Fruit fly (Drosophila melanogaster) whole organism, embryonic: ENCODE measurements around the gene CG7296.

Experiments
- Adf1 ChIP-seq: fragments of 200-800 bp; sonication (Bioruptor generic); IDR thresholded peaks from 2 replicates; pipeline ENCODE4 v1.3.6; 2022; ENCODE audit warnings: missing biosample characterization, missing genetic modification characterization
- Atf3 ChIP-seq: fragments of 200-800 bp; sonication (Bioruptor generic); optimal IDR thresholded peaks from 3 replicates; lab custom pipeline; 2016; ENCODE audit warnings: missing biosample characterization, missing genetic modification characterization
- CG11093 ChIP-seq: fragments of 200-800 bp; sonication (Bioruptor generic); IDR thresholded peaks from 3 replicates; pipeline ENCODE4 v1.3.6; 2022; ENCODE audit warnings: missing biosample characterization, missing genetic modification characterization
- CG11456 ChIP-seq: fragments of 200-800 bp; sonication (Bioruptor generic); IDR thresholded peaks from 3 replicates; pipeline ENCODE4 v1.3.6; 2022; ENCODE audit warnings: missing biosample characterization, missing genetic modification characterization
- CG11723 ChIP-seq: fragments of 200-800 bp; sonication (Bioruptor generic); optimal IDR thresholded peaks from 2 replicates; lab custom pipeline; 2017; ENCODE audit warnings: missing biosample characterization, mild to moderate bottlenecking, missing genetic modification characterization
- CG12155 ChIP-seq: fragments of 200-800 bp; sonication (Bioruptor generic); optimal IDR thresholded peaks from 3 replicates; lab custom pipeline; 2016; ENCODE audit warnings: missing biosample characterization, missing genetic modification characterization
- CG12219 ChIP-seq: fragments of 200-800 bp; sonication (Bioruptor generic); optimal IDR thresholded peaks from 3 replicates; lab custom pipeline; 2018; ENCODE audit warnings: missing biosample characterization, mild to moderate bottlenecking, missing genetic modification characterization
- CG14441 ChIP-seq: fragments of 200-800 bp; sonication (Bioruptor generic); IDR thresholded peaks from 2 replicates; pipeline ENCODE4 v1.3.6; 2022; ENCODE audit warnings: missing biosample characterization, missing genetic modification characterization
- CG14667 ChIP-seq: fragments of 200-800 bp; sonication (Bioruptor generic); IDR thresholded peaks from 2 replicates; pipeline ENCODE4 v1.3.6; 2022; ENCODE audit warnings: missing biosample characterization, missing genetic modification characterization
- CG14710 ChIP-seq: fragments of 200-800 bp; sonication (Bioruptor generic); optimal IDR thresholded peaks from 3 replicates; lab custom pipeline; 2019; ENCODE audit warnings: missing biosample characterization, mild to moderate bottlenecking, missing genetic modification characterization, moderate library complexity
- CG17186 ChIP-seq: fragments of 200-800 bp; sonication (Bioruptor generic); optimal IDR thresholded peaks from 3 replicates; lab custom pipeline; 2017; ENCODE audit warnings: missing biosample characterization, missing genetic modification reagents, missing genetic modification characterization
- CG17328 ChIP-seq: fragments of 200-800 bp; sonication (Bioruptor generic); IDR thresholded peaks from 2 replicates; pipeline ENCODE4 v1.3.6; 2022; ENCODE audit warnings: missing biosample characterization, missing genetic modification characterization
- CG17361 ChIP-seq: fragments of 200-800 bp; sonication (Bioruptor generic); IDR thresholded peaks from 3 replicates; pipeline ENCODE4 v1.3.6; 2022; ENCODE audit warnings: missing biosample characterization, missing genetic modification characterization
- CG2875 ChIP-seq: fragments of 200-800 bp; sonication (Bioruptor generic); optimal IDR thresholded peaks from 2 replicates; lab custom pipeline; 2017; ENCODE audit warnings: missing biosample characterization, mild to moderate bottlenecking, missing genetic modification characterization, missing genetic modification reagents
- CG30403 ChIP-seq: fragments of 200-800 bp; sonication (Bioruptor generic); optimal IDR thresholded peaks from 3 replicates; lab custom pipeline; 2016; ENCODE audit warnings: missing biosample characterization, missing genetic modification characterization
- CG30431 ChIP-seq: fragments of 200-800 bp; sonication (Bioruptor generic); optimal IDR thresholded peaks from 2 replicates; lab custom pipeline; 2017; ENCODE audit warnings: missing biosample characterization, missing genetic modification characterization
- CG31388 ChIP-seq: fragments of 200-800 bp; sonication (Bioruptor generic); optimal IDR thresholded peaks from 2 replicates; lab custom pipeline; 2016; ENCODE audit warnings: missing biosample characterization, missing genetic modification characterization
- CG32532 ChIP-seq: fragments of 200-800 bp; sonication (Bioruptor generic); IDR thresholded peaks from 2 replicates; pipeline ENCODE4 v1.3.6; 2022; ENCODE audit warnings: missing biosample characterization, missing genetic modification characterization
- CG4360 ChIP-seq: fragments of 200-800 bp; sonication (Bioruptor generic); IDR thresholded peaks from 2 replicates; pipeline ENCODE4 v1.3.6; 2022; ENCODE audit warnings: missing biosample characterization, missing genetic modification characterization
- CG5953 ChIP-seq: fragments of 200-800 bp; sonication (Bioruptor generic); IDR thresholded peaks from 2 replicates; pipeline ENCODE4 v1.3.6; 2022; ENCODE audit warnings: missing biosample characterization, missing genetic modification characterization
- CG7928 ChIP-seq: fragments of 200-800 bp; sonication (Bioruptor generic); optimal IDR thresholded peaks from 2 replicates; lab custom pipeline; 2017; ENCODE audit warnings: missing biosample characterization, mild to moderate bottlenecking, missing genetic modification characterization
- CG8924 ChIP-seq: fragments of 200-800 bp; optimal IDR thresholded peaks from 3 replicates; lab custom pipeline; 2019; ENCODE audit warnings: missing biosample characterization, mild to moderate bottlenecking, missing genetic modification characterization, moderate library complexity
- CG9437 ChIP-seq: fragments of 200-800 bp; sonication (Bioruptor generic); optimal IDR thresholded peaks from 2 replicates; lab custom pipeline; 2018; ENCODE audit warnings: missing biosample characterization, mild to moderate bottlenecking, missing genetic modification characterization
- Dek ChIP-seq: fragments of 200-800 bp; sonication (Bioruptor generic); optimal IDR thresholded peaks from 3 replicates; lab custom pipeline; 2019; ENCODE audit warnings: missing biosample characterization, mild to moderate bottlenecking, missing genetic modification characterization, moderate library complexity
- Doc3 ChIP-seq: fragments of 200-800 bp; sonication (Bioruptor generic); IDR thresholded peaks from 3 replicates; pipeline ENCODE4 v1.3.6; 2022; ENCODE audit warnings: missing biosample characterization, missing genetic modification characterization; ENCODE audit not compliant: partially characterized antibody
- ERR ChIP-seq: fragments of 200-800 bp; sonication (Bioruptor generic); optimal IDR thresholded peaks from 2 replicates; lab custom pipeline; 2016; ENCODE audit warnings: missing biosample characterization, missing genetic modification characterization
- HHEX ChIP-seq: fragments of 200-800 bp; sonication (Bioruptor generic); optimal IDR thresholded peaks from 3 replicates; lab custom pipeline; 2017; ENCODE audit warnings: missing biosample characterization, mild to moderate bottlenecking, missing genetic modification characterization, missing genetic modification reagents
- Hr3 ChIP-seq: fragments of 200-800 bp; sonication (Bioruptor generic); optimal IDR thresholded peaks from 3 replicates; lab custom pipeline; 2016; ENCODE audit warnings: missing biosample characterization, missing genetic modification characterization
- Hsf ChIP-seq: fragments of 200-800 bp; sonication (Bioruptor generic); optimal IDR thresholded peaks from 3 replicates; lab custom pipeline; 2016; ENCODE audit warnings: missing biosample characterization, missing genetic modification characterization
- Med ChIP-seq: fragments of 200-800 bp; sonication (Bioruptor generic); peaks from one replicate; lab custom pipeline; 2016; ENCODE audit warnings: missing biosample characterization, missing genetic modification characterization, mild to moderate bottlenecking, inconsistent platforms, moderate library complexity
- NK7.1 ChIP-seq: fragments of 200-800 bp; sonication (Bioruptor generic); optimal IDR thresholded peaks from 3 replicates; lab custom pipeline; 2016; ENCODE audit warnings: missing biosample characterization, missing genetic modification characterization
- Sox102F ChIP-seq: fragments of 200-800 bp; sonication (Bioruptor generic); optimal IDR thresholded peaks from 2 replicates; lab custom pipeline; 2018; ENCODE audit warnings: missing biosample characterization, mild to moderate bottlenecking, missing genetic modification characterization, moderate library complexity
- ase ChIP-seq: fragments of 200-800 bp; sonication (Bioruptor generic); IDR thresholded peaks from 3 replicates; pipeline ENCODE4 v1.3.6; 2022; ENCODE audit warnings: missing biosample characterization, missing genetic modification characterization
- crol ChIP-seq: fragments of 200-800 bp; sonication (Bioruptor generic); IDR thresholded peaks from 2 replicates; pipeline ENCODE4 v1.3.6; 2022; ENCODE audit warnings: missing biosample characterization, missing genetic modification characterization
- en ChIP-seq: fragments of 200-800 bp; sonication (Bioruptor generic); optimal IDR thresholded peaks from 2 replicates; lab custom pipeline; 2016; ENCODE audit warnings: missing biosample characterization, missing genetic modification characterization
- eve ChIP-seq, 2 experiments: fragments of >200 bp; optimal IDR thresholded peaks; 2 replicates each; lab custom pipeline; 2017; ENCODE audit warnings: missing biosample characterization in 2 of 2, missing genetic modification characterization in 2 of 2
- fd102C ChIP-seq: fragments of 200-800 bp; sonication (Bioruptor generic); optimal IDR thresholded peaks from 2 replicates; lab custom pipeline; 2018; ENCODE audit warnings: missing biosample characterization, mild to moderate bottlenecking, missing genetic modification characterization, moderate library complexity
- ftz-f1 ChIP-seq: fragments of 200-800 bp; sonication (Bioruptor generic); optimal IDR thresholded peaks from 2 replicates; lab custom pipeline; 2016; ENCODE audit warnings: missing biosample characterization, missing genetic modification characterization
- knrl ChIP-seq: fragments of 200-800 bp; sonication (Bioruptor generic); IDR thresholded peaks from 3 replicates; pipeline ENCODE4 v1.3.6; 2022; ENCODE audit warnings: missing biosample characterization, missing genetic modification characterization; ENCODE audit not compliant: partially characterized antibody
- oc ChIP-seq: fragments of 200-800 bp; sonication (Bioruptor generic); optimal IDR thresholded peaks from 2 replicates; lab custom pipeline; 2018; ENCODE audit warnings: missing biosample characterization, mild to moderate bottlenecking, missing genetic modification characterization, moderate library complexity
- pan ChIP-seq, 4 experiments: fragments of >200 bp in 3 of 4; fragments of 200-800 bp in 1 of 4; sonication (Bioruptor generic) in 1 of 4; optimal IDR thresholded peaks in 3 of 4; IDR thresholded peaks in 1 of 4; 2 replicates each; pipeline versions ENCODE4 v1.3.6 to Lab custom; 2017 to 2022; ENCODE audit warnings: missing biosample characterization in 2 of 4, missing genetic modification characterization in 2 of 4, mixed read lengths in 1 of 4
- psq ChIP-seq: fragments of 200-800 bp; sonication (Bioruptor generic); optimal IDR thresholded peaks from 2 replicates; lab custom pipeline; 2017; ENCODE audit warnings: missing biosample characterization, missing genetic modification characterization
- scrt ChIP-seq: fragments of 200-800 bp; sonication (Bioruptor generic); optimal IDR thresholded peaks from 2 replicates; lab custom pipeline; 2018; ENCODE audit warnings: missing biosample characterization, mild to moderate bottlenecking, missing genetic modification characterization, moderate library complexity
- slou ChIP-seq: fragments of 200-800 bp; sonication (Bioruptor generic); optimal IDR thresholded peaks from 3 replicates; lab custom pipeline; 2016; ENCODE audit warnings: missing biosample characterization, missing genetic modification characterization
- sob ChIP-seq: fragments of 200-800 bp; sonication (Bioruptor generic); IDR thresholded peaks from 2 replicates; pipeline ENCODE4 v1.3.6; 2022; ENCODE audit warnings: missing biosample characterization, missing genetic modification characterization
- ssp ChIP-seq: fragments of 200-800 bp; sonication (Bioruptor generic); IDR thresholded peaks from 2 replicates; pipeline ENCODE4 v1.3.6; 2022; ENCODE audit warnings: missing biosample characterization, missing genetic modification characterization
- twi ChIP-seq: fragments of 200-800 bp; optimal IDR thresholded peaks from 2 replicates; lab custom pipeline; 2019; ENCODE audit warnings: missing biosample characterization, mild to moderate bottlenecking, missing genetic modification characterization, moderate library complexity
- usp ChIP-seq: fragments of >200 bp; optimal IDR thresholded peaks from 2 replicates; lab custom pipeline; 2017; ENCODE audit warnings: missing biosample characterization, missing genetic modification characterization
- vvl ChIP-seq: fragments of 200-800 bp; sonication (Bioruptor generic); IDR thresholded peaks from 2 replicates; pipeline ENCODE4 v1.3.6; 2022; ENCODE audit warnings: missing biosample characterization, missing genetic modification characterization
- wdn ChIP-seq: fragments of 200-800 bp; sonication (Bioruptor generic); IDR thresholded peaks from 2 replicates; pipeline ENCODE4 v1.3.6; 2022; ENCODE audit warnings: missing biosample characterization, missing genetic modification characterization
- zfh1 ChIP-seq: fragments of 200-800 bp; sonication (Bioruptor generic); IDR thresholded peaks from 3 replicates; pipeline ENCODE4 v1.3.6; 2022; ENCODE audit warnings: missing biosample characterization, missing genetic modification characterization

Gene CG7296

DNA sequence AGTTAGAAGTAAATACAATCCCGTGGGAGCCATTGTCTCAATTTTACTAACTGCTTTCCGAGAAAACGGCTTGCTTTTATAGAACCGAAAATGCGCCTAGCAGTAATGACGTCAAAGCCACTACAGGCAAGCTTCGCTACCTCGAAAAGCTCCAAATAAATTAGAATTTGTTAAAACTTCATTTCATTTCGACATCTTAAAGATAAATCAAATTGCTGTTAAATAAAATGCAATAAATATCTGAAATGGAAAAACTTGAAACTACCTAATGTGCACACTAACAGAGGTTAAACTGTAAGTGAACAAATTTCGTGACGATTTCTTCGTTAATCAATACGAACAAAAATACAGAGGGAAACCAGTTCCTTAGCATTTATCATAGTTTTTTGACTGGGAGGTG, 11.1 kb upstream of the CG7296 start, which contains the start of gene CG7300 (continued):
- TF ChIP-seq fd102C (no peak), CG11723 (GFP tag; lab: Kevin White, UChicago) (no peak), oc (tag; lab: Kevin White, UChicago) (peak; percentile 39), CG4360 (no peak), slou (GFP tag; lab: Kevin White, UChicago) (peak; percentile 21), CG31388 (GFP tag; lab: Kevin White, UChicago) (peak; percentile 27), NK7.1 (peak; percentile 12), CG30431 (GFP tag; lab: Kevin White, UChicago) (peak; percentile 9), eve (GFP tag; optimal IDR thresholded peaks at IDR 0.05; lab: Kevin White, UChicago) (no peak), twi (tag; lab: Kevin White, UChicago) (no peak), CG11093 (GFP tag; lab: Robert Waterston, UW) (no peak), en (GFP tag; lab: Kevin White, UChicago) (no peak), CG7928 (GFP tag; lab: Kevin White, UChicago) (peak; percentile 38), CG17328 (GFP tag; lab: Robert Waterston, UW) (peak; percentile 49), CG2875 (GFP tag; lab: Kevin White, UChicago) (no peak), scrt (GFP tag; lab: Kevin White, UChicago) (peak; percentile 26), ssp (GFP tag; lab: Robert Waterston, UW) (peak; percentile 34; the same call in 1 of the 2 replicates), ase (GFP tag; lab: Robert Waterston, UW) (peak; percentile 33; the same call in 1 of the 3 replicates), Dek (tag; lab: Kevin White, UChicago) (peak; percentile 47), crol (GFP tag; lab: Robert Waterston, UW) (no peak), CG12155 (peak; percentile 53), zfh1 (GFP tag; lab: Robert Waterston, UW) (peak; percentile 50; the same call in 2 of the 3 replicates), CG12219 (peak; percentile 23), Atf3 (peak; percentile 1), CG30403 (GFP tag; lab: Kevin White, UChicago) (peak; percentile 62), CG9437 (GFP tag; lab: Kevin White, UChicago) (no peak), CG14667 (GFP tag; lab: Robert Waterston, UW) (peak; percentile 41), psq (GFP tag; lab: Kevin White, UChicago) (no peak), CG17186 (no peak), HHEX (GFP tag; lab: Kevin White, UChicago) (peak; percentile 35), Adf1 (GFP tag; lab: Robert Waterston, UW) (0 out of 2 replicates have a peak, but pooled peaks have one; percentile 30), knrl (GFP tag; lab: Robert Waterston, UW) (no peak), Sox102F (peak; percentile 64), pan (optimal IDR thresholded peaks at IDR 0.05; lab: Kevin White, UChicago) (no peak), pan (GFP tag; optimal IDR thresholded peaks at IDR 0.05 in 1 of 2, IDR thresholded peaks at IDR 0.05 in 1 of 2) (peak in 1 of 2 experiments; percentile 72), Hsf (GFP tag; lab: Kevin White, UChicago) (peak; percentile 45), wdn (GFP tag; lab: Robert Waterston, UW) (0 out of 2 replicates have a peak, but pooled peaks have one; percentile 43), CG14441 (GFP tag; lab: Robert Waterston, UW) (peak; percentile 49), CG5953 (no peak), ftz-f1 (GFP tag; lab: Kevin White, UChicago) (no peak), ERR (GFP tag; lab: Kevin White, UChicago) (no peak), Med (GFP tag; lab: Kevin White, UChicago) (peak; percentile 93), CG14710 (tag; lab: Kevin White, UChicago) (peak; percentile 8), sob (GFP tag; lab: Robert Waterston, UW) (peak; percentile 56), CG32532 (GFP tag; lab: Robert Waterston, UW) (peak; percentile 84), CG11456 (GFP tag; lab: Robert Waterston, UW) (peak; percentile 76), Hr3 (GFP tag; lab: Kevin White, UChicago) (peak; percentile 15), vvl (GFP tag; lab: Robert Waterston, UW) (peak; percentile 80), CG8924 (tag; lab: Kevin White, UChicago) (peak; percentile 36), CG17361 (GFP tag; lab: Robert Waterston, UW) (peak; percentile 54; the same call in 2 of the 3 replicates), Doc3 (GFP tag; lab: Robert Waterston, UW) (no peak), usp (GFP tag; lab: Kevin White, UChicago) (no peak)
